Fruit fly (Drosophila melanogaster) whole organism, embryonic: ENCODE measurements around the gene Rai1.

ENCODE experiments used
- ATbp ChIP-seq: fragments of 200-800 bp; sonication (Bioruptor generic); optimal IDR thresholded peaks from 2 replicates; lab custom pipeline; 2017; ENCODE audit warnings: missing biosample characterization, mild to moderate bottlenecking, missing genetic modification characterization, missing genetic modification reagents
- Bteb2 ChIP-seq: fragments of 200-800 bp; sonication (Bioruptor generic); optimal IDR thresholded peaks from 2 replicates; lab custom pipeline; 2016; ENCODE audit warnings: missing biosample characterization, missing genetic modification characterization
- CG11696 ChIP-seq: fragments of 200-800 bp; sonication (Bioruptor generic); IDR thresholded peaks from 2 replicates; pipeline ENCODE4 v1.3.6; 2022; ENCODE audit warnings: missing biosample characterization, missing genetic modification characterization
- CG12659 ChIP-seq: fragments of 200-800 bp; sonication (Bioruptor generic); optimal IDR thresholded peaks from 3 replicates; lab custom pipeline; 2017; ENCODE audit warnings: mild to moderate bottlenecking, missing biosample characterization, missing genetic modification reagents, missing genetic modification characterization
- CG13287 ChIP-seq: fragments of 200-800 bp; sonication (Bioruptor generic); IDR thresholded peaks from 2 replicates; pipeline ENCODE4 v1.3.6; 2022; ENCODE audit warnings: missing biosample characterization, missing genetic modification characterization; ENCODE audit not compliant: partially characterized antibody
- CG14710 ChIP-seq: fragments of 200-800 bp; sonication (Bioruptor generic); optimal IDR thresholded peaks from 3 replicates; lab custom pipeline; 2019; ENCODE audit warnings: missing biosample characterization, mild to moderate bottlenecking, missing genetic modification characterization, moderate library complexity
- CG1529 ChIP-seq: fragments of 200-800 bp; sonication (Bioruptor generic); optimal IDR thresholded peaks from 3 replicates; lab custom pipeline; 2018; ENCODE audit warnings: missing biosample characterization, missing genetic modification characterization
- CG2116 ChIP-seq: fragments of 200-800 bp; sonication (Bioruptor generic); optimal IDR thresholded peaks from 3 replicates; lab custom pipeline; 2018; ENCODE audit warnings: missing biosample characterization, mild to moderate bottlenecking, missing genetic modification characterization
- CG2875 ChIP-seq: fragments of 200-800 bp; sonication (Bioruptor generic); optimal IDR thresholded peaks from 2 replicates; lab custom pipeline; 2017; ENCODE audit warnings: missing biosample characterization, mild to moderate bottlenecking, missing genetic modification characterization, missing genetic modification reagents
- CG3065 ChIP-seq: fragments of 200-800 bp; sonication (Bioruptor generic); optimal IDR thresholded peaks from 2 replicates; lab custom pipeline; 2016; ENCODE audit warnings: missing biosample characterization, missing genetic modification characterization
- CG3163 ChIP-seq: fragments of 200-800 bp; sonication (Bioruptor generic); optimal IDR thresholded peaks from 3 replicates; lab custom pipeline; 2016; ENCODE audit warnings: missing biosample characterization, missing genetic modification characterization
- CG3847 ChIP-seq: fragments of 200-800 bp; sonication (Bioruptor generic); IDR thresholded peaks from 2 replicates; pipeline ENCODE4 v1.3.6; 2022; ENCODE audit warnings: missing biosample characterization, missing genetic modification characterization
- CG4404 ChIP-seq: fragments of 200-800 bp; sonication (Bioruptor generic); IDR thresholded peaks from 2 replicates; pipeline ENCODE4 v1.3.6; 2022; ENCODE audit warnings: missing biosample characterization, missing genetic modification characterization
- CG4617 ChIP-seq: fragments of 200-800 bp; sonication (Bioruptor generic); optimal IDR thresholded peaks from 3 replicates; lab custom pipeline; 2016; ENCODE audit warnings: missing biosample characterization, missing genetic modification characterization, borderline replicate concordance
- CG6254 ChIP-seq: fragments of 200-800 bp; sonication (Bioruptor generic); optimal IDR thresholded peaks from 3 replicates; lab custom pipeline; 2017; ENCODE audit warnings: mild to moderate bottlenecking, missing biosample characterization, missing genetic modification reagents, missing genetic modification characterization
- CG6765 ChIP-seq: fragments of 200-800 bp; sonication (Bioruptor generic); optimal IDR thresholded peaks from 3 replicates; lab custom pipeline; 2017; ENCODE audit warnings: missing biosample characterization, mild to moderate bottlenecking, missing genetic modification characterization
- CG7786 ChIP-seq: fragments of 200-800 bp; sonication (Bioruptor generic); optimal IDR thresholded peaks from 2 replicates; lab custom pipeline; 2016; ENCODE audit warnings: missing biosample characterization, missing genetic modification characterization
- CG7928 ChIP-seq: fragments of 200-800 bp; sonication (Bioruptor generic); optimal IDR thresholded peaks from 2 replicates; lab custom pipeline; 2017; ENCODE audit warnings: missing biosample characterization, mild to moderate bottlenecking, missing genetic modification characterization
- CG8478 ChIP-seq: fragments of >200 bp; optimal IDR thresholded peaks from 2 replicates; lab custom pipeline; 2018
- CG9797 ChIP-seq: fragments of 200-800 bp; sonication (Bioruptor generic); optimal IDR thresholded peaks from 3 replicates; lab custom pipeline; 2018; ENCODE audit warnings: missing biosample characterization, mild to moderate bottlenecking, missing genetic modification characterization
- CHES-1-like ChIP-seq: fragments of 200-800 bp; sonication (Bioruptor generic); optimal IDR thresholded peaks from 2 replicates; lab custom pipeline; 2016; ENCODE audit warnings: missing biosample characterization, missing genetic modification characterization
- Doc2 ChIP-seq: fragments of 200-800 bp; sonication (Bioruptor generic); IDR thresholded peaks from 2 replicates; pipeline ENCODE4 v1.3.6; 2022; ENCODE audit warnings: missing biosample characterization, missing genetic modification characterization
- E2f2 ChIP-seq: fragments of 200-800 bp; sonication (Bioruptor generic); IDR thresholded peaks from 2 replicates; pipeline ENCODE4 v1.3.6; 2022; ENCODE audit warnings: missing biosample characterization, missing genetic modification characterization
- Fer2 ChIP-seq: fragments of 200-800 bp; sonication (Bioruptor generic); optimal IDR thresholded peaks from 2 replicates; lab custom pipeline; 2018; ENCODE audit warnings: missing biosample characterization, mild to moderate bottlenecking, missing genetic modification characterization, moderate library complexity
- Gsc ChIP-seq: fragments of 200-800 bp; sonication (Bioruptor generic); IDR thresholded peaks from 2 replicates; pipeline ENCODE4 v1.3.6; 2022; ENCODE audit warnings: missing biosample characterization, missing genetic modification characterization
- HmgD ChIP-seq: fragments of 200-800 bp; sonication (Bioruptor generic); optimal IDR thresholded peaks from 3 replicates; lab custom pipeline; 2016; ENCODE audit warnings: missing biosample characterization, missing genetic modification characterization
- HmgZ ChIP-seq: fragments of 200-800 bp; sonication (Bioruptor generic); optimal IDR thresholded peaks from 2 replicates; lab custom pipeline; 2018; ENCODE audit warnings: missing biosample characterization, mild to moderate bottlenecking, missing genetic modification characterization
- Kr ChIP-seq: fragments of 200-800 bp; sonication (Bioruptor generic); optimal IDR thresholded peaks from 2 replicates; lab custom pipeline; 2017; ENCODE audit warnings: missing biosample characterization, mild to moderate bottlenecking, missing genetic modification characterization
- Max ChIP-seq: fragments of 200-800 bp; sonication (Bioruptor generic); optimal IDR thresholded peaks from 2 replicates; lab custom pipeline; 2016; ENCODE audit warnings: missing biosample characterization, mild to moderate bottlenecking, missing genetic modification characterization
- Ptx1 ChIP-seq: fragments of 200-800 bp; sonication (Bioruptor generic); IDR thresholded peaks from 2 replicates; pipeline ENCODE4 v1.3.6; 2022; ENCODE audit warnings: missing biosample characterization, missing genetic modification characterization
- Sin3A ChIP-seq: fragments of >200 bp; optimal IDR thresholded peaks from 2 replicates; lab custom pipeline; 2018
- Sry-β ChIP-seq: fragments of 200-800 bp; sonication (Bioruptor generic); optimal IDR thresholded peaks from 2 replicates; lab custom pipeline; 2018; ENCODE audit warnings: missing biosample characterization, mild to moderate bottlenecking, missing genetic modification characterization, moderate library complexity
- Taf1 ChIP-seq: fragments of 200-800 bp; sonication (Bioruptor generic); IDR thresholded peaks from 2 replicates; pipeline ENCODE4 v1.3.6; 2022; ENCODE audit warnings: missing biosample characterization, missing genetic modification characterization
- Usf ChIP-seq: fragments of 200-800 bp; sonication (Bioruptor generic); optimal IDR thresholded peaks from 2 replicates; lab custom pipeline; 2017; ENCODE audit warnings: missing genotype, missing biosample characterization, missing genetic modification characterization
- YL-1 ChIP-seq: fragments of 200-800 bp; sonication (Bioruptor generic); optimal IDR thresholded peaks from 3 replicates; lab custom pipeline; 2017; ENCODE audit warnings: missing biosample characterization, mild to moderate bottlenecking, missing genetic modification characterization
- amos ChIP-seq: fragments of 200-800 bp; sonication (Bioruptor generic); IDR thresholded peaks from 2 replicates; pipeline ENCODE4 v1.3.6; 2022; ENCODE audit warnings: missing biosample characterization, missing genetic modification characterization; ENCODE audit not compliant: partially characterized antibody
- cato ChIP-seq: fragments of 200-800 bp; sonication (Bioruptor generic); optimal IDR thresholded peaks from 2 replicates; lab custom pipeline; 2016; ENCODE audit warnings: missing biosample characterization, missing genetic modification characterization, borderline replicate concordance
- ci ChIP-seq: fragments of 200-800 bp; sonication (Bioruptor generic); IDR thresholded peaks from 3 replicates; pipeline ENCODE4 v1.3.6; 2022; ENCODE audit warnings: missing biosample characterization, missing genetic modification characterization
- disco-r ChIP-seq: fragments of 200-800 bp; sonication (Bioruptor generic); optimal IDR thresholded peaks from 2 replicates; lab custom pipeline; 2016; ENCODE audit warnings: missing biosample characterization, missing genetic modification characterization
- esg ChIP-seq: fragments of 200-800 bp; sonication (Bioruptor generic); conservative IDR thresholded peaks from 2 replicates; pipeline ENCODE4 v1.3.6; 2022; ENCODE audit warnings: missing biosample characterization, missing genetic modification characterization
- exex ChIP-seq: fragments of 200-800 bp; sonication (Bioruptor generic); optimal IDR thresholded peaks from 4 replicates; lab custom pipeline; 2018; ENCODE audit warnings: missing biosample characterization, mild to moderate bottlenecking, missing genetic modification characterization, moderate library complexity
- ftz-f1 ChIP-seq: fragments of 200-800 bp; sonication (Bioruptor generic); optimal IDR thresholded peaks from 2 replicates; lab custom pipeline; 2016; ENCODE audit warnings: missing biosample characterization, missing genetic modification characterization
- gce ChIP-seq: fragments of 200-800 bp; sonication (Bioruptor generic); IDR thresholded peaks from 3 replicates; pipeline ENCODE4 v1.3.6; 2022; ENCODE audit warnings: missing biosample characterization, missing genetic modification characterization
- grau ChIP-seq: fragments of 200-800 bp; optimal IDR thresholded peaks from 3 replicates; lab custom pipeline; 2019; ENCODE audit warnings: missing biosample characterization, mild to moderate bottlenecking, missing genetic modification characterization, moderate library complexity
- gsb-n ChIP-seq: fragments of 200-800 bp; sonication (Bioruptor generic); optimal IDR thresholded peaks from 3 replicates; lab custom pipeline; 2018; ENCODE audit warnings: missing biosample characterization, mild to moderate bottlenecking, missing genetic modification characterization
- jumu ChIP-seq: fragments of 200-800 bp; sonication (Bioruptor generic); optimal IDR thresholded peaks from 3 replicates; lab custom pipeline; 2016; ENCODE audit warnings: missing biosample characterization, missing genetic modification characterization
- knrl ChIP-seq: fragments of 200-800 bp; sonication (Bioruptor generic); IDR thresholded peaks from 3 replicates; pipeline ENCODE4 v1.3.6; 2022; ENCODE audit warnings: missing biosample characterization, missing genetic modification characterization; ENCODE audit not compliant: partially characterized antibody
- lola ChIP-seq, 3 experiments: fragments of >200 bp in 2 of 3; fragments of 200-800 bp in 1 of 3; sonication (Bioruptor generic) in 1 of 3; optimal IDR thresholded peaks; 2 replicates each; lab custom pipeline; 2017 to 2019; ENCODE audit warnings: missing biosample characterization in 3 of 3, missing genetic modification characterization in 3 of 3, mild to moderate bottlenecking in 1 of 3, moderate library complexity in 1 of 3
- p53 ChIP-seq: fragments of 200-800 bp; sonication (Bioruptor generic); optimal IDR thresholded peaks from 2 replicates; lab custom pipeline; 2016; ENCODE audit warnings: missing biosample characterization, missing genetic modification characterization
- row ChIP-seq: fragments of 200-800 bp; sonication (Bioruptor generic); IDR thresholded peaks from 3 replicates; pipeline ENCODE4 v1.3.6; 2022; ENCODE audit warnings: missing biosample characterization, missing genetic modification characterization
- usp ChIP-seq: fragments of >200 bp; optimal IDR thresholded peaks from 2 replicates; lab custom pipeline; 2017; ENCODE audit warnings: missing biosample characterization, missing genetic modification characterization
- zfh1 ChIP-seq: fragments of 200-800 bp; sonication (Bioruptor generic); IDR thresholded peaks from 3 replicates; pipeline ENCODE4 v1.3.6; 2022; ENCODE audit warnings: missing biosample characterization, missing genetic modification characterization

Rai1 gene

dm6 chrX:16800530-16801027 lies 2.6 kb downstream of the Rai1 start, which contains the start of the genes CG9132 and CG4789 (continued):
- TF ChIP-seq exex (tag; lab: Kevin White, UChicago) (no peak), usp (no peak), CG11696 (GFP tag; lab: Robert Waterston, UW) (no peak), CG4404 (no peak), CHES-1-like (GFP tag; lab: Kevin White, UChicago) (no peak), Ptx1 (GFP tag; lab: Robert Waterston, UW) (no peak), Taf1 (no peak), CG3847 (no peak), Usf (GFP tag; lab: Kevin White, UChicago) (no peak), knrl (GFP tag; lab: Robert Waterston, UW) (0 out of 3 replicates have a peak, but pooled peaks have one; percentile 31), CG6765 (GFP tag; lab: Kevin White, UChicago) (no peak), HmgZ (tag; lab: Kevin White, UChicago) (no peak), CG1529 (GFP tag; lab: Kevin White, UChicago) (no peak), jumu (no peak), Bteb2 (GFP tag; lab: Kevin White, UChicago) (no peak), CG14710 (tag; lab: Kevin White, UChicago) (peak; percentile 26), CG3065 (GFP tag; lab: Kevin White, UChicago) (no peak), Kr (no peak), gce (GFP tag; lab: Robert Waterston, UW) (no peak), gsb-n (tag; lab: Kevin White, UChicago) (no peak), Doc2 (GFP tag; lab: Robert Waterston, UW) (no peak), lola (GFP tag; optimal IDR thresholded peaks at IDR 0.05; lab: Kevin White, UChicago) (no peak), Gsc (no peak), CG7928 (GFP tag; lab: Kevin White, UChicago) (no peak), CG12659 (peak; percentile 22), row (GFP tag; lab: Robert Waterston, UW) (no peak), cato (GFP tag; lab: Kevin White, UChicago) (no peak), CG2875 (GFP tag; lab: Kevin White, UChicago) (no peak), amos (GFP tag; lab: Robert Waterston, UW) (no peak), CG7786 (GFP tag; lab: Kevin White, UChicago) (no peak), grau (tag; lab: Kevin White, UChicago) (no peak), Sry-β (GFP tag; lab: Kevin White, UChicago) (no peak), disco-r (no peak), Fer2 (tag; lab: Kevin White, UChicago) (no peak), CG6254 (GFP tag; lab: Kevin White, UChicago) (no peak), CG2116 (GFP tag; lab: Kevin White, UChicago) (peak; percentile 34), HmgD (GFP tag; lab: Kevin White, UChicago) (no peak), CG13287 (GFP tag; lab: Robert Waterston, UW) (peak; percentile 43; the same call in 1 of the 2 replicates), CG8478 (lab: Kevin White, UChicago) (no peak), YL-1 (GFP tag; lab: Kevin White, UChicago) (peak; percentile 16), E2f2 (GFP tag; lab: Robert Waterston, UW) (peak; percentile 37; the same call in 1 of the 2 replicates), CG4617 (no peak), ATbp (GFP tag; lab: Kevin White, UChicago) (no peak), p53 (GFP tag; lab: Kevin White, UChicago) (no peak), esg (GFP tag; lab: Robert Waterston, UW) (no peak), Sin3A (lab: Kevin White, UChicago) (peak; percentile 28), Max (GFP tag; lab: Kevin White, UChicago) (no peak), CG9797 (GFP tag; lab: Kevin White, UChicago) (peak; percentile 71), ftz-f1 (GFP tag; lab: Kevin White, UChicago) (no peak), CG3163 (GFP tag; lab: Kevin White, UChicago) (no peak), zfh1 (GFP tag; lab: Robert Waterston, UW) (no peak), ci (no peak)
